Worm (Caenorhabditis elegans): ENCODE measurements around the gene C18G1.1.

DNA sequence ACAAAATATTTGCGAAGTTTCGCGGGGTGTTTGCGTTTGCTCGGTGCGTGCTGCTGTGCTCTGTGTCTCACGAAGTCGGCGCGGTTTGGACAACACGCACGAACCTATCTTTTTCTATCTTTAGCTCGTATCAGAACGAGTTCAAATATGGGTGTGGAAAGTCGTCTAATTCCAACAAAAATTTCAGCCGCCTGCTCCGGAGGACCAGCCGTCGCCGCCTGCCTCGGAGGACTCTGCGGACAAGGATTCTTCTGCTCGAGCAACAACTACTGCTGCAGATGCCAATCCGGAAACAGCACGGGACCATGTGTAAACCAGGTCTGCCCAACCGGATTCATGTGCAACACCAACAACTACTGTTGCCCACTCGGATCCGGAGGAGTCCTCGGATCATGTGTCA, 24.2 kb downstream of the C18G1.1 start:
- no peak for TF ChIP-seq ama-1 (optimal IDR thresholded peaks at IDR 0.05)
- no peak for TF ChIP-seq ama-1 (GFP tag; optimal IDR thresholded peaks at IDR 0.05)
- TF ChIP-seq atf-7 (tag; optimal IDR thresholded peaks at IDR 0.05), result no peak
- TF ChIP-seq F49E8.2 (tag; optimal IDR thresholded peaks at IDR 0.05; ENCODE audit: insufficient read depth), result no peak
- no peak for TF ChIP-seq F33H1.4 (GFP tag; IDR thresholded peaks at IDR 0.05)
- TF ChIP-seq ekl-4 (GFP tag; IDR thresholded peaks at IDR 0.05), result no peak
- TF ChIP-seq ztf-28 (GFP tag; IDR thresholded peaks at IDR 0.05), result no peak
